Fruit fly (Drosophila melanogaster): ENCODE results near the gene B4.

Gene B4

DNA sequence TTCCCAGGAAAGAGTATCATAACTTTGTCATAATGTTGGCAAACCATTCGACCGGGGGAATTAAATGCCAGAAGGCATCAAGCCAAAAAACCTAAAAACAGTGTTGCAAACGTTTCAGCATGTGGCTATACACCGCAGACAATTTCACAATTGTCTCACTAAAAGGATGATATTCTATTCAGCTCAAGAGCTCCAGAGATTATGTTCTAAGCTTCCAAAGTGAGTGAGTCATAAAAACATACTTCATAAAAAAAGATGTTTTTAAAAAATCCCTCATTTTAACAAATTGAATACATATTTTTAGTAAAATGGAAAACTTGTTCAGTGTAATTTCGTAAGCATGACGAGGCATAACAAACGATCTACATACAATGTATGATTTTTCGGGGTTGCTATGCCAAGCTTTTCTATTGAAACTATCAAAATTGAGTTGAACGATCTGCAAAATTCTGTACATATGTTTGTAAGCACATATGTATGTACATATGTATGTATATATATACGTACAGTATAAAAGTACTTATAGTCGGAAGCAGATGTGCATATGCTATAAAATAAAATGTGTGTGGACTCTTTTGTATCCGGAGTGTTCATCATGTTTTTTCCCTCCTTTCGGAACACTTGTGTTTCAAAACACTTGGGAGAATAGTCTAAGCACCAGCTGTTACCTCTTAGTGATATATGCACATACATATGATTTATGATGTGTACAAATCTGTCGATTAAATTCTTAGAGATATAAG is 34.0 kb downstream of the B4 start (continued):
- TF ChIP-seq Nf-YA (GFP tag; IDR thresholded peaks at IDR 0.05) (peak; percentile 61), ash1 (GFP tag; optimal IDR thresholded peaks at IDR 0.05) (no peak), CG15011 (GFP tag; optimal IDR thresholded peaks at IDR 0.05) (peak; percentile 69), CG12104 (GFP tag; optimal IDR thresholded peaks at IDR 0.05) (peak; percentile 76), Xrp1 (GFP tag; IDR thresholded peaks at IDR 0.05) (peak; percentile 83), CG17328 (GFP tag; IDR thresholded peaks at IDR 0.05) (peak; percentile 77), CG33213 (GFP tag; optimal IDR thresholded peaks at IDR 0.05) (peak; percentile 83), MBD-R2 (GFP tag; IDR thresholded peaks at IDR 0.05) (no peak; the same call in 1 of the 2 replicates), ftz-f1 (GFP tag; optimal IDR thresholded peaks at IDR 0.05) (no peak), chif (GFP tag; optimal IDR thresholded peaks at IDR 0.05) (peak; percentile 43 to 68), lab (GFP tag; optimal IDR thresholded peaks at IDR 0.05) (peak; percentile 82), luna (GFP tag; optimal IDR thresholded peaks at IDR 0.05) (no peak), CG6813 (GFP tag; optimal IDR thresholded peaks at IDR 0.05) (peak; percentile 55), hbn (GFP tag; IDR thresholded peaks at IDR 0.05; ENCODE audit: partially characterized antibody) (no peak), CG2889 (GFP tag; IDR thresholded peaks at IDR 0.05) (0 out of 3 replicates have a peak, but pooled peaks have one; percentile 3), ro (GFP tag; IDR thresholded peaks at IDR 0.05) (no peak), Opbp (GFP tag; IDR thresholded peaks at IDR 0.05; ENCODE audit: partially characterized antibody) (no peak), CG13296 (GFP tag; optimal IDR thresholded peaks at IDR 0.05) (peak; percentile 62), CG17361 (GFP tag; IDR thresholded peaks at IDR 0.05) (peak; percentile 91), Taf1 (GFP tag; IDR thresholded peaks at IDR 0.05) (peak; percentile 23; the same call in 1 of the 2 replicates), HmgZ (tag; optimal IDR thresholded peaks at IDR 0.05) (no peak), CG32532 (GFP tag; IDR thresholded peaks at IDR 0.05) (peak; percentile 85), sqz (GFP tag; optimal IDR thresholded peaks at IDR 0.05) (peak; percentile 60), CG7372 (GFP tag; IDR thresholded peaks at IDR 0.05) (peak; percentile 27; the same call in 1 of the 2 replicates), CG5180 (GFP tag; optimal IDR thresholded peaks at IDR 0.05) (peak; percentile 62), NfI (GFP tag; optimal IDR thresholded peaks at IDR 0.05) (peak; percentile 35), NK7.1 (GFP tag; optimal IDR thresholded peaks at IDR 0.05) (peak; percentile 72), CG15479 (GFP tag; optimal IDR thresholded peaks at IDR 0.05) (no peak), Hmx (GFP tag; optimal IDR thresholded peaks at IDR 0.05) (no peak), exex (tag; optimal IDR thresholded peaks at IDR 0.05) (no peak), tx (GFP tag; optimal IDR thresholded peaks at IDR 0.05) (peak; percentile 47), eve (GFP tag; optimal IDR thresholded peaks at IDR 0.05) (peak in 1 of 2 experiments; percentile 71), Usf (GFP tag; optimal IDR thresholded peaks at IDR 0.05) (no peak), CG10431 (GFP tag; optimal IDR thresholded peaks at IDR 0.05) (no peak), jumu (GFP tag; optimal IDR thresholded peaks at IDR 0.05) (peak; percentile 83), mirr (GFP tag; optimal IDR thresholded peaks at IDR 0.05) (peak; percentile 26), hb (GFP tag; IDR thresholded peaks at IDR 0.05; ENCODE audit: partially characterized antibody) (no peak), CG11398 (GFP tag; optimal IDR thresholded peaks at IDR 0.05) (no peak), Sin3A (optimal IDR thresholded peaks at IDR 0.05) (no peak), CG11456 (GFP tag; IDR thresholded peaks at IDR 0.05) (peak; percentile 67), CG17612 (GFP tag; IDR thresholded peaks at IDR 0.05) (peak; percentile 71), fd3F (GFP tag; optimal IDR thresholded peaks at IDR 0.05) (peak; percentile 7), eyg (GFP tag; optimal IDR thresholded peaks at IDR 0.05) (peak; percentile 69), Camta (GFP tag; optimal IDR thresholded peaks at IDR 0.05) (peak; percentile 84), CG15601 (tag; optimal IDR thresholded peaks at IDR 0.05) (no peak), Hey (tag; optimal IDR thresholded peaks at IDR 0.05) (no peak), CG6254 (GFP tag; optimal IDR thresholded peaks at IDR 0.05) (peak; percentile 73), CG9932 (GFP tag; IDR thresholded peaks at IDR 0.05) (peak; percentile 17; the same call in 1 of the 2 replicates), CG12942 (GFP tag; optimal IDR thresholded peaks at IDR 0.05) (peak; percentile 33), crc (GFP tag; optimal IDR thresholded peaks at IDR 0.05) (peak; percentile 79)

Measured in whole organism, embryonic.